Worm (Caenorhabditis elegans) whole organism, young adult: Measurements from ENCODE around the gene Y41C4A.7.

ENCODE experiments used
- B0035.1 ChIP-seq: sonication (generic microtip); optimal IDR thresholded peaks from 2 replicates; lab custom pipeline; 2016; ENCODE audit warnings: missing genetic modification characterization, mild to moderate bottlenecking, missing compliant biosample characterization, missing genotype, missing genetic modification reagents
- C06A6.2 ChIP-seq: fragments of 200-800 bp; sonication (Bioruptor generic); conservative IDR thresholded peaks from 2 replicates; pipeline ENCODE4 v1.3.6; 2022; ENCODE audit warnings: missing genetic modification characterization, missing compliant biosample characterization
- F23B12.7 ChIP-seq: sonication (generic microtip); optimal IDR thresholded peaks from 2 replicates; lab custom pipeline; 2017; ENCODE audit warnings: missing genetic modification characterization, mild to moderate bottlenecking, missing compliant biosample characterization, antibody characterized with exemption, moderate library complexity; ENCODE audit not compliant: insufficient read depth
- F39B2.1 ChIP-seq: fragments of 200-800 bp; sonication (Bioruptor generic); IDR thresholded peaks from 2 replicates; pipeline ENCODE4 v1.3.6; 2022; ENCODE audit warnings: missing genetic modification reagents, missing genetic modification characterization, missing compliant biosample characterization
- K12H6.12 ChIP-seq: fragments of 200-800 bp; sonication (Bioruptor generic); optimal IDR thresholded peaks from 2 replicates; lab custom pipeline; 2018; ENCODE audit warnings: mild to moderate bottlenecking, missing genetic modification characterization, missing compliant biosample characterization
- Y53F4B.3 ChIP-seq: fragments of 200-800 bp; sonication (Bioruptor generic); IDR thresholded peaks from 2 replicates; pipeline ENCODE4 v1.3.6; 2022; ENCODE audit warnings: missing genetic modification reagents, missing genetic modification characterization, missing compliant biosample characterization
- Y95B8A.8 ChIP-seq: fragments of 200-800 bp; sonication (Bioruptor generic); IDR thresholded peaks from 2 replicates; pipeline ENCODE4 v1.3.6; 2022; ENCODE audit warnings: missing genetic modification reagents, missing genetic modification characterization, missing compliant biosample characterization
- ama-1 ChIP-seq, 3 experiments: fragments of 150-350 bp in 1 of 3; sonication (generic microtip) in 2 of 3; optimal IDR thresholded peaks; 2 replicates each; lab custom pipeline; 2014 to 2018; ENCODE audit warnings: missing biosample characterization in 2 of 3, missing genetic modification characterization in 2 of 3, missing genetic modification reagents in 2 of 3
- aptf-3 ChIP-seq: fragments of 200-800 bp; sonication (Bioruptor generic); IDR thresholded peaks from 2 replicates; pipeline ENCODE4 v1.3.6; 2022; ENCODE audit warnings: missing genetic modification characterization, missing compliant biosample characterization
- athp-1 ChIP-seq: sonication (generic microtip); optimal IDR thresholded peaks from 2 replicates; lab custom pipeline; 2017; ENCODE audit warnings: mild to moderate bottlenecking, missing genetic modification characterization, missing compliant biosample characterization
- attf-3 ChIP-seq: fragments of 200-800 bp; sonication (Bioruptor generic); conservative IDR thresholded peaks from 2 replicates; pipeline ENCODE4 v1.3.6; 2022; ENCODE audit warnings: missing genetic modification reagents, missing genetic modification characterization, missing compliant biosample characterization
- attf-6 ChIP-seq: fragments of 200-800 bp; sonication (Bioruptor generic); IDR thresholded peaks from 2 replicates; pipeline ENCODE4 v1.3.6; 2022; ENCODE audit warnings: missing genetic modification reagents, missing genetic modification characterization, missing compliant biosample characterization
- ceh-40 ChIP-seq: fragments of 200-800 bp; sonication (Bioruptor generic); IDR thresholded peaks from 2 replicates; pipeline ENCODE4 v1.3.6; 2022; ENCODE audit warnings: missing genetic modification characterization, missing compliant biosample characterization
- chd-7 ChIP-seq: sonication (generic microtip); optimal IDR thresholded peaks from 2 replicates; lab custom pipeline; 2016; ENCODE audit warnings: mild to moderate bottlenecking, missing genetic modification characterization, moderate library complexity, missing compliant biosample characterization
- die-1 ChIP-seq: sonication (generic microtip); optimal IDR thresholded peaks from 2 replicates; lab custom pipeline; 2016; ENCODE audit warnings: missing genotype, mild to moderate bottlenecking, missing genetic modification characterization, missing compliant biosample characterization
- dpl-1 ChIP-seq: fragments of 150-350 bp; optimal IDR thresholded peaks from 2 replicates; lab custom pipeline; 2014; ENCODE audit warnings: missing biosample characterization, missing genetic modification reagents, missing genetic modification characterization
- egrh-3 ChIP-seq: fragments of 200-800 bp; sonication (Bioruptor generic); IDR thresholded peaks from 2 replicates; pipeline ENCODE4 v1.3.6; 2022; ENCODE audit warnings: missing genetic modification reagents, missing genetic modification characterization, missing compliant biosample characterization
- hmg-1.2 ChIP-seq: fragments of 200-800 bp; sonication (Bioruptor generic); IDR thresholded peaks from 2 replicates; pipeline ENCODE4 v1.3.6; 2022; ENCODE audit warnings: missing genetic modification reagents, missing genetic modification characterization, missing compliant biosample characterization
- lin-40 ChIP-seq: sonication (generic microtip); optimal IDR thresholded peaks from 2 replicates; lab custom pipeline; 2016; ENCODE audit warnings: missing genetic modification characterization, mild to moderate bottlenecking, missing compliant biosample characterization, missing genotype, missing genetic modification reagents
- lin-54 ChIP-seq: fragments of 200-800 bp; sonication (Bioruptor generic); optimal IDR thresholded peaks from 2 replicates; lab custom pipeline; 2018; ENCODE audit warnings: mild to moderate bottlenecking, missing genetic modification characterization, missing compliant biosample characterization
- lsy-27 ChIP-seq: sonication (generic microtip); optimal IDR thresholded peaks from 2 replicates; lab custom pipeline; 2017; ENCODE audit warnings: missing genetic modification characterization, mild to moderate bottlenecking, missing compliant biosample characterization, antibody characterized with exemption, missing genotype, borderline replicate concordance; ENCODE audit not compliant: insufficient read depth
- mes-4 ChIP-seq: sonication (generic microtip); optimal IDR thresholded peaks from 2 replicates; lab custom pipeline; 2016; ENCODE audit warnings: missing genotype, missing genetic modification characterization, missing compliant biosample characterization
- nfya-1 ChIP-seq: sonication (generic microtip); optimal IDR thresholded peaks from 2 replicates; lab custom pipeline; 2017; ENCODE audit warnings: antibody characterized with exemption, missing compliant biosample characterization, missing genetic modification characterization, borderline replicate concordance; ENCODE audit not compliant: insufficient read depth
- repo-1 ChIP-seq: sonication (generic microtip); optimal IDR thresholded peaks from 2 replicates; lab custom pipeline; 2017; ENCODE audit warnings: mild to moderate bottlenecking, missing genetic modification characterization, missing compliant biosample characterization
- sdz-38 ChIP-seq: sonication (generic microtip); optimal IDR thresholded peaks from 2 replicates; lab custom pipeline; 2016; ENCODE audit warnings: missing genotype, missing genetic modification characterization, missing compliant biosample characterization
- snpc-1.1 ChIP-seq: sonication (generic microtip); optimal IDR thresholded peaks from 2 replicates; lab custom pipeline; 2017; ENCODE audit warnings: missing genetic modification characterization, mild to moderate bottlenecking, missing compliant biosample characterization, antibody characterized with exemption, moderate library complexity, missing genotype, missing genetic modification reagents; ENCODE audit not compliant: insufficient read depth
- snpc-4 ChIP-seq, 5 experiments: fragments of 150-350 bp in 1 of 5; sonication (generic microtip) in 4 of 5; optimal IDR thresholded peaks; 2 replicates each; lab custom pipeline; 2014 to 2018; ENCODE audit warnings: missing genetic modification characterization in 5 of 5, missing biosample characterization in 3 of 5, antibody characterized with exemption in 2 of 5, mild to moderate bottlenecking in 2 of 5, missing compliant biosample characterization in 2 of 5, missing genotype in 2 of 5, moderate library complexity in 2 of 5, missing genetic modification reagents in 1 of 5
- sptf-2 ChIP-seq: fragments of 200-800 bp; sonication (Bioruptor generic); optimal IDR thresholded peaks from 2 replicates; lab custom pipeline; 2018; ENCODE audit warnings: mild to moderate bottlenecking, missing genetic modification characterization, missing compliant biosample characterization
- tlf-1 ChIP-seq: fragments of 200-800 bp; sonication (Bioruptor generic); optimal IDR thresholded peaks from 2 replicates; lab custom pipeline; 2018; ENCODE audit warnings: mild to moderate bottlenecking, missing genetic modification characterization, missing compliant biosample characterization
- unc-62 ChIP-seq: fragments of 150-350 bp; optimal IDR thresholded peaks from 2 replicates; lab custom pipeline; 2014; ENCODE audit warnings: missing biosample characterization, missing genetic modification reagents, missing genetic modification characterization
- xnd-1 ChIP-seq: sonication (generic microtip); optimal IDR thresholded peaks from 2 replicates; lab custom pipeline; 2016; ENCODE audit warnings: missing genotype, missing genetic modification reagents, missing genetic modification characterization, missing compliant biosample characterization
- zfh-2 ChIP-seq: fragments of 200-800 bp; sonication (Bioruptor generic); conservative IDR thresholded peaks from 2 replicates; pipeline ENCODE4 v1.3.6; 2022; ENCODE audit warnings: missing genetic modification reagents, missing genetic modification characterization, missing compliant biosample characterization
- ztf-28 ChIP-seq: fragments of 200-800 bp; sonication (Bioruptor generic); IDR thresholded peaks from 2 replicates; pipeline ENCODE4 v1.3.6; 2022; ENCODE audit warnings: missing genetic modification reagents, missing genetic modification characterization, missing compliant biosample characterization
- ztf-3 ChIP-seq: fragments of 200-800 bp; sonication (Bioruptor generic); optimal IDR thresholded peaks from 2 replicates; lab custom pipeline; 2018; ENCODE audit warnings: mild to moderate bottlenecking, missing genetic modification characterization, missing compliant biosample characterization
- ztf-6 ChIP-seq: fragments of 200-800 bp; sonication (Bioruptor generic); IDR thresholded peaks from 2 replicates; pipeline ENCODE4 v1.3.6; 2022; ENCODE audit warnings: missing genetic modification reagents, missing genetic modification characterization, missing compliant biosample characterization

Gene Y41C4A.7

ce11 chrIII:11732056-11732455, 33.4 kb downstream of the Y41C4A.7 start, which contains the start of gene Y41C4A.21:
Gene Y41C4A.21, plus strand, starts transcription at chrIII:11732356.
- TF ChIP-seq F23B12.7 (tag; lab: Kevin White, UChicago), result no peak
- TF ChIP-seq zfh-2, result 0 out of 2 replicates have a peak, but pooled peaks have one; percentile 19

- TF ChIP-seq ztf-3 (GFP tag; lab: Kevin White, UChicago), result no peak
- no peak for TF ChIP-seq C06A6.2 (GFP tag; lab: Robert Waterston, UW)
- no peak for TF ChIP-seq xnd-1 (tag; lab: Kevin White, UChicago)
- TF ChIP-seq aptf-3 (GFP tag; lab: Robert Waterston, UW), result no peak
- no peak for TF ChIP-seq unc-62 (GFP tag; lab: Kevin White, UChicago)
- TF ChIP-seq Y95B8A.8, result no peak
- no peak for TF ChIP-seq attf-3 (GFP tag; lab: Robert Waterston, UW)
- no peak for TF ChIP-seq mes-4 (tag; lab: Kevin White, UChicago)
- no peak for TF ChIP-seq snpc-4 (GFP tag; optimal IDR thresholded peaks at IDR 0.05; lab: Kevin White, UChicago)
- no peak for TF ChIP-seq snpc-4 (tag; optimal IDR thresholded peaks at IDR 0.05; lab: Kevin White, UChicago)
- no peak for TF ChIP-seq ztf-28 (GFP tag; lab: Robert Waterston, UW)
- TF ChIP-seq tlf-1 (GFP tag; lab: Kevin White, UChicago), result no peak
- TF ChIP-seq ztf-6 (GFP tag; lab: Robert Waterston, UW), result no peak
- no peak for TF ChIP-seq Y53F4B.3 (GFP tag; lab: Robert Waterston, UW)
- TF ChIP-seq die-1 (tag; lab: Kevin White, UChicago), result no peak
- TF ChIP-seq F39B2.1 (GFP tag; lab: Robert Waterston, UW), result no peak
Observed at ce11 chrIII:11732943-11733342, 34.3 kb downstream of the Y41C4A.7 start.

ce11 chrIII:11737527-11737926, 38.9 kb downstream of the Y41C4A.7 start, which contains the start of gene sup-1:
Gene sup-1, minus strand, starts transcription at chrIII:11737627.
- TF ChIP-seq sdz-38 (no peak), ama-1 (optimal IDR thresholded peaks at IDR 0.05; lab: Kevin White, UChicago) (no peak), ama-1 (GFP tag; optimal IDR thresholded peaks at IDR 0.05; lab: Kevin White, UChicago) (no peak), B0035.1 (no peak), athp-1 (no peak), mes-4 (tag; lab: Kevin White, UChicago) (no peak), attf-6 (no peak), nfya-1 (no peak), lin-40 (tag; lab: Kevin White, UChicago) (no peak), egrh-3 (no peak), snpc-1.1 (tag; lab: Kevin White, UChicago) (no peak), lsy-27 (no peak), lin-54 (GFP tag; lab: Kevin White, UChicago) (no peak), chd-7 (tag; lab: Kevin White, UChicago) (no peak), dpl-1 (GFP tag; lab: Kevin White, UChicago) (no peak), sptf-2 (GFP tag; lab: Kevin White, UChicago) (no peak), tlf-1 (GFP tag; lab: Kevin White, UChicago) (no peak), repo-1 (no peak), K12H6.12 (tag; lab: Kevin White, UChicago) (no peak), ceh-40 (GFP tag; lab: Robert Waterston, UW) (no peak), hmg-1.2 (no peak)
